Fruit fly (Drosophila melanogaster): ENCODE measurements around the gene CG46426.

The CG46426 gene

DNA sequence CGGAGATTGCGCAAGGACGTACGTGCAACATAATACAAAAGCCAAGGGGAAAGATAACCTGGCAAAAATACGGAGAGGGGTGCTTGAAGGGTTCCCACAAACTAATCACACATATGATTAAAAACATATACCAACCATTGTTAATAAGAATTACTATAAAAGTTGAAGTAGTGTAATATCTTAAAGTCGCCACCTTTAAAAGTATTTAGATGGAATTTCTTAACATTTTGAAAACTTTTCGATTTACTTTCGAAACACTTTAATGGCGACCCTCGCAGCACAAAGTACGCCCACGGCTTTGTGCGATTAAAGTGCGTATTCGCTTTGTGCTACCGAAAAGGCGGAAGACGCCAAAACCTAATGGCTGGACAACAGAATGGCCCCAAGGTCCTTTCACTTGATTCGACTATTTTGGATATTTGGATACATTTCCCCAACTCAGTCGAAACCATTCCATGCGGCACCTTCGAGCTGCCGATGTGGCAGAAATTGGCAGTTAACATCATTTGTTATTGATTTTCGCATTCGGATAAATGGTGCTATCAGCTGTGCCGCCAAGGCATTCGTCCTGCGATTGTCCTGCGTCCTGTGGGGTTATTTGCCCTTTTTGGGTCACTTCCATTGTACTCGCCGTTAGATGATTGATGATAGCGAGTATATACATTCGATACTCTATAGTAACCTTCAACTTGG lies 19.0 kb upstream of the CG46426 start:
- no peak for TF ChIP-seq CG4707 (GFP tag; optimal IDR thresholded peaks at IDR 0.05)
- peak; percentile 4 for TF ChIP-seq Meics (GFP tag; optimal IDR thresholded peaks at IDR 0.05)
- TF ChIP-seq hkb (optimal IDR thresholded peaks at IDR 0.05): peak; percentile 83
- no peak for TF ChIP-seq hkb (GFP tag; IDR thresholded peaks at IDR 0.05)
- TF ChIP-seq Ets65A (GFP tag): peak; percentile 25
- peak; percentile 35 for TF ChIP-seq CG18599 (GFP tag; optimal IDR thresholded peaks at IDR 0.05)
- peak; percentile 28 for TF ChIP-seq Fer1 (GFP tag; optimal IDR thresholded peaks at IDR 0.05)
- no peak for TF ChIP-seq stc (GFP tag; IDR thresholded peaks at IDR 0.05)
- peak; percentile 55 for TF ChIP-seq CG13894 (tag; optimal IDR thresholded peaks at IDR 0.05)
- peak; percentile 1 for TF ChIP-seq CG15514 (GFP tag; optimal IDR thresholded peaks at IDR 0.05)
- peak; percentile 70 for TF ChIP-seq Med (GFP tag)
- TF ChIP-seq CG7839 (tag; optimal IDR thresholded peaks at IDR 0.05): peak; percentile 3
- TF ChIP-seq Adf1 (GFP tag; IDR thresholded peaks at IDR 0.05): 0 out of 2 replicates have a peak, but pooled peaks have one; percentile 11
- TF ChIP-seq gem (tag; optimal IDR thresholded peaks at IDR 0.05): peak; percentile 15
- TF ChIP-seq CG18476 (GFP tag; optimal IDR thresholded peaks at IDR 0.05): peak; percentile 59
- peak; percentile 28 for TF ChIP-seq grau (tag; optimal IDR thresholded peaks at IDR 0.05)
- peak; percentile 52 for TF ChIP-seq CG2120 (GFP tag; optimal IDR thresholded peaks at IDR 0.05)
- no peak for TF ChIP-seq CG18764 (GFP tag; optimal IDR thresholded peaks at IDR 0.05)
- peak; percentile 69 for TF ChIP-seq abd-A (tag; optimal IDR thresholded peaks at IDR 0.05)
- no peak for TF ChIP-seq shn (GFP tag; optimal IDR thresholded peaks at IDR 0.05)
- TF ChIP-seq CG33557 (GFP tag; optimal IDR thresholded peaks at IDR 0.05): no peak
- TF ChIP-seq CG32772 (GFP tag; IDR thresholded peaks at IDR 0.05): no peak
- TF ChIP-seq lmd (GFP tag; IDR thresholded peaks at IDR 0.05): 0 out of 2 replicates have a peak, but pooled peaks have one; percentile 6
- TF ChIP-seq Rfx (GFP tag; IDR thresholded peaks at IDR 0.05): peak; percentile 9; the same call in 1 of the 2 replicates
- peak; percentile 31 for TF ChIP-seq CG11504 (tag; optimal IDR thresholded peaks at IDR 0.05)
- TF ChIP-seq row (GFP tag; IDR thresholded peaks at IDR 0.05): peak; percentile 72
- TF ChIP-seq unpg (GFP tag; optimal IDR thresholded peaks at IDR 0.05): no peak
- peak; percentile 26 for TF ChIP-seq lab (GFP tag; optimal IDR thresholded peaks at IDR 0.05)
- peak; percentile 70 for TF ChIP-seq onecut (GFP tag; IDR thresholded peaks at IDR 0.05)
- peak; percentile 5 for TF ChIP-seq CG7556 (GFP tag; optimal IDR thresholded peaks at IDR 0.05)

DNA sequence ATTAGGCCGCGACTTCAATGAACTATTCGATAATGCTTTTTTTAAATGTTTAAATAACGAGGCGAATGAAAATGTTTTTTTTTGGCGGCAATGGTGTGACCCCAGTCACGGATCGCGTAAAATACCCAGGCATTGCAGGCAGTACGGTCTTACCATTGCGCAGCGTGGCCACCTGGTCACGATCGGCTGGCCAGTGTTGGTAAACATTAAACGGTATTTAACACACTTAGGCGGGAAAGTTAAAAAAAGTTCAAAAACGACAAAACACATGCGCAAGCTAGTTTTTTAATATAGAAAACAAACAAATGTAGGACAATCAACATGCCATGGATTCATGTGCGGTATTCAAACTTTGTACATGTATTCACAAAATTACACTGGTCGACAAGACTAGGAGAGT lies 13.4 kb upstream of the CG46426 start, which contains the start of gene esc:
Gene esc, minus strand, starts transcription at position 129 of the 400 bp plus-strand sequence.
- no peak for TF ChIP-seq fd96Cb (tag; optimal IDR thresholded peaks at IDR 0.05)
- peak; percentile 13 for TF ChIP-seq gro (GFP tag; optimal IDR thresholded peaks at IDR 0.05)
- TF ChIP-seq E2f1 (GFP tag; IDR thresholded peaks at IDR 0.05): peak; percentile 69
- TF ChIP-seq ham (GFP tag; IDR thresholded peaks at IDR 0.05): no peak
- no peak for TF ChIP-seq chn (GFP tag; optimal IDR thresholded peaks at IDR 0.05)
- 0 out of 2 replicates have a peak, but pooled peaks have one; percentile 29 for TF ChIP-seq unc-4 (GFP tag; IDR thresholded peaks at IDR 0.05; ENCODE audit: partially characterized antibody)
- no peak for TF ChIP-seq Hey (tag; optimal IDR thresholded peaks at IDR 0.05)
- no peak for TF ChIP-seq gsb (GFP tag; IDR thresholded peaks at IDR 0.05)
- TF ChIP-seq slbo (GFP tag; IDR thresholded peaks at IDR 0.05): peak; percentile 39; the same call in 1 of the 2 replicates
- TF ChIP-seq slp2 (GFP tag; optimal IDR thresholded peaks at IDR 0.05): no peak
- no peak for TF ChIP-seq CG6175 (GFP tag; IDR thresholded peaks at IDR 0.05)
- peak; percentile 11 for TF ChIP-seq Camta (GFP tag; optimal IDR thresholded peaks at IDR 0.05)
- TF ChIP-seq Dek (tag; optimal IDR thresholded peaks at IDR 0.05): no peak
- TF ChIP-seq CG31365 (tag; optimal IDR thresholded peaks at IDR 0.05): no peak
- TF ChIP-seq Xrp1 (GFP tag; IDR thresholded peaks at IDR 0.05): no peak; the same call in 1 of the 2 replicates
- TF ChIP-seq Hmr (GFP tag; optimal IDR thresholded peaks at IDR 0.05): peak; percentile 38
- no peak for TF ChIP-seq Nf-YC (tag; optimal IDR thresholded peaks at IDR 0.05)
- no peak for TF ChIP-seq CG8478 (optimal IDR thresholded peaks at IDR 0.05)
- no peak for TF ChIP-seq Drgx (GFP tag; IDR thresholded peaks at IDR 0.05)
- peak; percentile 35 for TF ChIP-seq MESR4 (GFP tag; optimal IDR thresholded peaks at IDR 0.05)
- TF ChIP-seq usp (GFP tag; optimal IDR thresholded peaks at IDR 0.05): no peak
- no peak for TF ChIP-seq CG5953 (GFP tag; IDR thresholded peaks at IDR 0.05)
- TF ChIP-seq CG18764 (GFP tag; optimal IDR thresholded peaks at IDR 0.05): peak; percentile 2
